Worm (Caenorhabditis elegans): ENCODE results near the gene col-115.

Gene col-115

ce11 chrIV:8036492-8036891, 48.0 kb downstream of the col-115 start:
- no peak for TF ChIP-seq akir-1 (GFP tag; optimal IDR thresholded peaks at IDR 0.05)

ce11 chrIV:8040610-8041317, 52.3 kb downstream of the col-115 start:
- TF ChIP-seq efl-1 (GFP tag; optimal IDR thresholded peaks at IDR 0.05) (no peak), K12H6.12 (tag; optimal IDR thresholded peaks at IDR 0.05) (no peak), mxl-1 (tag; optimal IDR thresholded peaks at IDR 0.05) (no peak), dpff-1 (tag; optimal IDR thresholded peaks at IDR 0.05) (no peak), mes-4 (tag; optimal IDR thresholded peaks at IDR 0.05) (no peak), F37B4.10 (GFP tag; IDR thresholded peaks at IDR 0.05) (no peak), F55B11.4 (tag; optimal IDR thresholded peaks at IDR 0.05; ENCODE audit: borderline replicate concordance, insufficient read depth) (no peak)
